Fruit fly (Drosophila melanogaster): ENCODE results near the gene CG7829.
A peak's percentile ranks its signal among the peaks of the same experiment; 100 is the strongest.

CG7829 gene

DNA sequence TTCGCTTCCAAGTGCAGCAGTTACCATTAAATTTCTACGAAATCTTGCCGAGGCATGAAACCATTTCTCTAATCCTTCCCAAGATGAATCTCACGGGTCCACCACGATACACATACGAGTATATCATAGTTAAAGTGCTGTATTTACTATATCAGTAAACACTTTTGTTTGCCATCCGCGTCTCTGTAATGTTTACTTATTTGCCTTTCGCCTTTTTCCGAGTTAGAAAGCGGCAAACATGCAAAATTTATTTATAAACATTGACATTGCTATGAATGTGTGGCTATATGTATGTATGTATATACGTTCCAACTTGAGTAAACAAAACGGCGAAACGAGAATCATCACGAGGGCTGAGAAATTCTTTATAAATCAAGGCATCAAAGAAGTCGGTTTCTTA, 13.4 kb upstream of the CG7829 start (continued):
- TF ChIP-seq ci (GFP tag; IDR thresholded peaks at IDR 0.05) (no peak), gro (GFP tag; optimal IDR thresholded peaks at IDR 0.05) (no peak), nau (GFP tag; optimal IDR thresholded peaks at IDR 0.05) (no peak), Ets97D (GFP tag; optimal IDR thresholded peaks at IDR 0.05) (no peak), CG5180 (GFP tag; optimal IDR thresholded peaks at IDR 0.05) (peak; percentile 39), gsb-n (tag; optimal IDR thresholded peaks at IDR 0.05) (peak; percentile 51), zf30C (GFP tag; optimal IDR thresholded peaks at IDR 0.05) (no peak), seq (GFP tag; IDR thresholded peaks at IDR 0.05) (no peak), trh (GFP tag; optimal IDR thresholded peaks at IDR 0.05) (no peak), luna (GFP tag; optimal IDR thresholded peaks at IDR 0.05) (no peak), chif (GFP tag; optimal IDR thresholded peaks at IDR 0.05) (peak in 1 of 2 experiments; percentile 16), fd96Cb (tag; optimal IDR thresholded peaks at IDR 0.05) (no peak), CG6654 (GFP tag; optimal IDR thresholded peaks at IDR 0.05) (no peak), CG34422 (GFP tag; IDR thresholded peaks at IDR 0.05) (no peak), CHES-1-like (GFP tag; optimal IDR thresholded peaks at IDR 0.05) (no peak), CG4328 (GFP tag; optimal IDR thresholded peaks at IDR 0.05) (peak; percentile 33), CG7987 (GFP tag; optimal IDR thresholded peaks at IDR 0.05) (peak; percentile 79), CG11085 (GFP tag; IDR thresholded peaks at IDR 0.05) (no peak), ham (GFP tag; IDR thresholded peaks at IDR 0.05) (no peak), CG1024 (GFP tag; IDR thresholded peaks at IDR 0.05) (no peak), CG7372 (GFP tag; IDR thresholded peaks at IDR 0.05) (no peak), tio (GFP tag; optimal IDR thresholded peaks at IDR 0.05) (no peak), CG12155 (GFP tag; optimal IDR thresholded peaks at IDR 0.05) (no peak), yki (optimal IDR thresholded peaks at IDR 0.05) (no peak)

DNA sequence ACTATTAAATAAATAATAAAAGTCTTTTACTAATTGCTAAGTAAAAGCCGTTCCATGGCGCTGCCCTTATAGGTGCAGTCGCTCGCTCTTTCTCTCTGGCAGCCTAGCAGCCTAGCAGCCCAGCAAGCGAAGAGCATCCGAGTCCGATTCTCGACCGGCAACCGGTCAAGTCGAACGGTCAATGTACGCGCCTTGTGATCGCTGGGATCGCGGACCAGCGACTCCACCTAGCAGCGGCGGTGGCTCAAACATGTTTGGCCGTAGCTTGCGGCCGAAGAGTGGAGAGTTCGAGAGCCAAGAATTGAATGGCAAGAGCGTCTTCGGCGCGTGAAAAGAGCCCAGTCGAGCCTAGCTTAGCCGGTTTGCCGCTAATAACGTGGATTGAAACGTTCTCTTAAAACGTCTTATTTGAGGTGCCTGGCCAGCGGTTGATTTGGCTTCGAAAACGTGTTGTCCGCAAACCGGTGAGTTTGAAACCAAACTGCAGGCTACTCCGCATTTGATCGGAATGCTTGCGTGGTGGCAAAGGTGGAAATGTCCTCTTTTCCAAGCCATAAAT, 11.7 kb upstream of the CG7829 start:
- peak; percentile 20 for TF ChIP-seq Blimp-1 (GFP tag; optimal IDR thresholded peaks at IDR 0.05)
- TF ChIP-seq CG5180 (GFP tag; optimal IDR thresholded peaks at IDR 0.05), result peak; percentile 97
- peak; percentile 23 to 47 for TF ChIP-seq Trl (optimal IDR thresholded peaks at IDR 0.05)
- TF ChIP-seq Trl (GFP tag; optimal IDR thresholded peaks at IDR 0.05), result no peak
- peak; percentile 79 for TF ChIP-seq pros (GFP tag; optimal IDR thresholded peaks at IDR 0.05)
- TF ChIP-seq CG3163 (GFP tag; optimal IDR thresholded peaks at IDR 0.05), result peak; percentile 72
- 0 out of 4 replicates have a peak, but pooled peaks have one; percentile 28 for TF ChIP-seq chinmo (GFP tag; IDR thresholded peaks at IDR 0.05; ENCODE audit: partially characterized antibody)
- TF ChIP-seq CG11504 (tag; optimal IDR thresholded peaks at IDR 0.05), result no peak
- no peak for TF ChIP-seq CG8281 (tag; optimal IDR thresholded peaks at IDR 0.05)
- TF ChIP-seq nom (GFP tag; optimal IDR thresholded peaks at IDR 0.05), result peak; percentile 12

DNA sequence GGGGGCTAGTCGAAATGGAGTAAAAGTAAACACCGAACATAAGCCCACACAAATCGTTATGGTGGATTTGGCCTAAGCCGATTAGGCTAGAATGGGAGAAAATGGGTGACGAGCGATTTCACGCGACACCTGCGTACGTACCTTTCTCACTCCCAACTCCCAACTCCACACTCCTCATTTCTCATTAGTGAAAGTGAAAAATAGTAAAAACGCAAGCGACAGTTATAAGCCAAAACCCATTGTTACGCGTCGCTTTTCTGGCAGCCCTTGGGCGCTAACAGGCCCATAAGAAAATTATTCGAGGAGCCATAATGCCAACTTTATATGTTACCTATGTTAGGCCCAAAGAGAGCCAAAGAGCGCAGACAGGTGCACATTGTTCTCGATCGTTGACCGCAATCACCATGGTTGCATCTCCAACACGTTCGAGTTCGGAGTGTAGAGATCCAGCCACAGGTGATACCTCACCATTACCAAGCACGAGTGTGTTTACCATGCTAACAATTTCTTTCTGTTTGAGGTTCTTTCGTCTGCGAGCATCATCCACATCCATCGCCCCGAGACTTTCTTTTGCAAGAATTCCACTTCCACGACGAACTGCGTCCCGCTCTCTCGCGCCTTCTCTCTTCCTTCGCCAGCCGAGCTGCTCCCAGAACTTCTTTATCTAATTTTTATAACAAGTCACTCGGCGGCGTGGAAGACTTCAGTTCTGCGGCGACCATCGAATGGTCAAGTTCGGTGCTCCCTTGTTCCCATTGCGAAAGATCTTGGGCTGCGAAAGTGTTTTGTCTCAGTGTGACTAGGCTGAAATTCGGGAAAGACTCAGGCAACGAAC, 1.1 kb upstream of the CG7829 start, which contains the start of gene neo:
Gene neo (plus strand): TSS at position 698 of the 835 bp plus-strand sequence.
- TF ChIP-seq pan (optimal IDR thresholded peaks at IDR 0.05) (no peak), pan (GFP tag; optimal IDR thresholded peaks at IDR 0.05 in 1 of 2, IDR thresholded peaks at IDR 0.05 in 1 of 2) (no peak), sens (GFP tag) (peak; percentile 44), CG6683 (GFP tag; optimal IDR thresholded peaks at IDR 0.05) (no peak), ind (GFP tag; optimal IDR thresholded peaks at IDR 0.05) (no peak), CG7271 (tag; optimal IDR thresholded peaks at IDR 0.05) (no peak), slou (GFP tag; optimal IDR thresholded peaks at IDR 0.05) (no peak), D19A (tag; optimal IDR thresholded peaks at IDR 0.05) (no peak), ato (GFP tag; IDR thresholded peaks at IDR 0.05; ENCODE audit: partially characterized antibody) (0 out of 2 replicates have a peak, but pooled peaks have one; percentile 11), CG15269 (tag; optimal IDR thresholded peaks at IDR 0.05) (no peak), gce (GFP tag; IDR thresholded peaks at IDR 0.05) (no peak), CG7963 (GFP tag; IDR thresholded peaks at IDR 0.05; ENCODE audit: partially characterized antibody) (no peak), Six4 (GFP tag; optimal IDR thresholded peaks at IDR 0.05) (no peak), CG9797 (GFP tag; optimal IDR thresholded peaks at IDR 0.05) (no peak), hb (GFP tag; IDR thresholded peaks at IDR 0.05; ENCODE audit: partially characterized antibody) (no peak), CG12071 (GFP tag; optimal IDR thresholded peaks at IDR 0.05) (no peak)

All from whole organism, embryonic.